Fruit fly (Drosophila melanogaster) whole organism, prepupa: ENCODE data around the gene CG4213.

ENCODE experiments used
- Ets21C ChIP-seq: fragments of 200-800 bp; sonication (Bioruptor generic); optimal IDR thresholded peaks from 3 replicates; lab custom pipeline; 2016; ENCODE audit warnings: missing biosample characterization, missing genetic modification characterization
- esn ChIP-seq: fragments of 200-800 bp; sonication (Bioruptor generic); optimal IDR thresholded peaks from 2 replicates; lab custom pipeline; 2016; ENCODE audit warnings: missing biosample characterization, mild to moderate bottlenecking, missing genetic modification characterization, moderate library complexity

DNA sequence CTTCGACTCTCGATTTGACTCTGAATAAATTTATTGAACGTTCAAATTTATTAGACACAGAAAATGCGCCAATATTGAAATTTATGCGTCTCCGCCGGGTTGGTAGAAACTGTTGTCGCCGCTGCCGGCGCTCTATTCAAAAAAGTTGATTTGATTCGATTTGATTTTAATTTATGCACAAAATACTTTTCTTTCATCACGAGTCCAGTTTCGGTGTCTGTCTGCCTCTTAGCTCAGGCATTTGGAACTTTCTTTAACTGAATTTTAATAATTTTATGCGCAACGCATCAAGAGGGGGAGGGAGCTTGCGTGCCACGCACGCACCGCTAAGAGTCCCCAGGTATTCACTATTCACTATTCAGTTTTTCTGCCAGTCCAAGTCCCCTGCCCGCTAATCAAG, 35.5 kb upstream of the CG4213 start:
- TF ChIP-seq esn (GFP tag; lab: Kevin White, UChicago) (no peak), Ets21C (no peak)
